Fruit fly (Drosophila melanogaster) whole organism, embryonic: Measurements from ENCODE around the gene Notum.

Experiments
- Atf-2 ChIP-seq: fragments of 200-800 bp; sonication (Bioruptor generic); optimal IDR thresholded peaks from 2 replicates; lab custom pipeline; 2016; ENCODE audit warnings: missing biosample characterization, missing genetic modification characterization
- BEAF-32 ChIP-seq: fragments of 200-800 bp; sonication (Bioruptor generic); optimal IDR thresholded peaks from 3 replicates; lab custom pipeline; 2017; ENCODE audit warnings: missing biosample characterization, missing genetic modification characterization, mild to moderate bottlenecking, moderate library complexity, missing genetic modification reagents
- CG10274 ChIP-seq: fragments of 200-800 bp; sonication (Bioruptor generic); optimal IDR thresholded peaks from 3 replicates; lab custom pipeline; 2017; ENCODE audit warnings: missing biosample characterization, mild to moderate bottlenecking, missing genetic modification characterization
- CG10543 ChIP-seq: fragments of 200-800 bp; sonication (Bioruptor generic); optimal IDR thresholded peaks from 3 replicates; lab custom pipeline; 2017; ENCODE audit warnings: missing biosample characterization, mild to moderate bottlenecking, missing genetic modification characterization, moderate library complexity
- CG12155 ChIP-seq: fragments of 200-800 bp; sonication (Bioruptor generic); optimal IDR thresholded peaks from 3 replicates; lab custom pipeline; 2016; ENCODE audit warnings: missing biosample characterization, missing genetic modification characterization
- CG12299 ChIP-seq: fragments of 200-800 bp; sonication (Bioruptor generic); optimal IDR thresholded peaks from 2 replicates; lab custom pipeline; 2018; ENCODE audit warnings: missing biosample characterization, mild to moderate bottlenecking, missing genetic modification characterization
- CG12769 ChIP-seq: fragments of 200-800 bp; sonication (Bioruptor generic); optimal IDR thresholded peaks from 2 replicates; lab custom pipeline; 2019; ENCODE audit warnings: missing biosample characterization, mild to moderate bottlenecking, missing genetic modification characterization, moderate library complexity
- CG14710 ChIP-seq: fragments of 200-800 bp; sonication (Bioruptor generic); optimal IDR thresholded peaks from 3 replicates; lab custom pipeline; 2019; ENCODE audit warnings: missing biosample characterization, mild to moderate bottlenecking, missing genetic modification characterization, moderate library complexity
- CG15601 ChIP-seq: fragments of 200-800 bp; sonication (Bioruptor generic); optimal IDR thresholded peaks from 3 replicates; lab custom pipeline; 2019; ENCODE audit warnings: missing biosample characterization, mild to moderate bottlenecking, missing genetic modification characterization, moderate library complexity
- CG16779 ChIP-seq: fragments of 200-800 bp; sonication (Bioruptor generic); IDR thresholded peaks from 2 replicates; pipeline ENCODE4 v1.3.6; 2022; ENCODE audit warnings: missing biosample characterization, missing genetic modification characterization
- CG17328 ChIP-seq: fragments of 200-800 bp; sonication (Bioruptor generic); IDR thresholded peaks from 2 replicates; pipeline ENCODE4 v1.3.6; 2022; ENCODE audit warnings: missing biosample characterization, missing genetic modification characterization
- CG17359 ChIP-seq: fragments of 200-800 bp; sonication (Bioruptor generic); optimal IDR thresholded peaks from 3 replicates; lab custom pipeline; 2018; ENCODE audit warnings: missing biosample characterization, mild to moderate bottlenecking, missing genetic modification characterization, moderate library complexity
- CG17802 ChIP-seq: fragments of 200-800 bp; sonication (Bioruptor generic); optimal IDR thresholded peaks from 2 replicates; lab custom pipeline; 2018; ENCODE audit warnings: missing biosample characterization, mild to moderate bottlenecking, missing genetic modification characterization, moderate library complexity
- CG17829 ChIP-seq: fragments of 200-800 bp; optimal IDR thresholded peaks from 2 replicates; lab custom pipeline; 2019; ENCODE audit warnings: missing biosample characterization, mild to moderate bottlenecking, missing genetic modification characterization, moderate library complexity
- CG1792 ChIP-seq: fragments of 200-800 bp; sonication (Bioruptor generic); optimal IDR thresholded peaks from 2 replicates; lab custom pipeline; 2016; ENCODE audit warnings: missing biosample characterization, missing genetic modification characterization
- CG2678 ChIP-seq: fragments of 200-800 bp; sonication (Bioruptor generic); optimal IDR thresholded peaks from 3 replicates; lab custom pipeline; 2019; ENCODE audit warnings: missing biosample characterization, mild to moderate bottlenecking, missing genetic modification characterization, moderate library complexity
- CG3407 ChIP-seq: fragments of 200-800 bp; sonication (Bioruptor generic); optimal IDR thresholded peaks from 2 replicates; lab custom pipeline; 2018; ENCODE audit warnings: missing biosample characterization, mild to moderate bottlenecking, missing genetic modification characterization
- CG3726 ChIP-seq: fragments of 200-800 bp; sonication (Bioruptor generic); IDR thresholded peaks from 3 replicates; pipeline ENCODE4, ENCODE4 v1.3.6; 2022; ENCODE audit warnings: missing biosample characterization, missing genetic modification characterization
- CG3995 ChIP-seq: fragments of 200-800 bp; sonication (Bioruptor generic); optimal IDR thresholded peaks from 3 replicates; lab custom pipeline; 2016; ENCODE audit warnings: missing biosample characterization, missing genetic modification characterization
- CG6683 ChIP-seq: fragments of 200-800 bp; sonication (Bioruptor generic); optimal IDR thresholded peaks from 2 replicates; lab custom pipeline; 2017; ENCODE audit warnings: missing biosample characterization, mild to moderate bottlenecking, missing genetic modification characterization, missing genetic modification reagents
- CG7357 ChIP-seq: fragments of 200-800 bp; sonication (Bioruptor generic); IDR thresholded peaks from 3 replicates; pipeline ENCODE4 v1.3.6; 2022; ENCODE audit warnings: missing biosample characterization, missing genetic modification characterization
- CG7786 ChIP-seq: fragments of 200-800 bp; sonication (Bioruptor generic); optimal IDR thresholded peaks from 2 replicates; lab custom pipeline; 2016; ENCODE audit warnings: missing biosample characterization, missing genetic modification characterization
- CG8089 ChIP-seq: fragments of 200-800 bp; sonication (Bioruptor generic); optimal IDR thresholded peaks from 3 replicates; lab custom pipeline; 2016; ENCODE audit warnings: missing biosample characterization, missing genetic modification characterization
- CG8924 ChIP-seq: fragments of 200-800 bp; optimal IDR thresholded peaks from 3 replicates; lab custom pipeline; 2019; ENCODE audit warnings: missing biosample characterization, mild to moderate bottlenecking, missing genetic modification characterization, moderate library complexity
- CG9932 ChIP-seq: fragments of 200-800 bp; sonication (Bioruptor generic); IDR thresholded peaks from 2 replicates; pipeline ENCODE4 v1.3.6; 2022; ENCODE audit warnings: missing biosample characterization, missing genetic modification characterization
- E2f2 ChIP-seq: fragments of 200-800 bp; sonication (Bioruptor generic); IDR thresholded peaks from 2 replicates; pipeline ENCODE4 v1.3.6; 2022; ENCODE audit warnings: missing biosample characterization, missing genetic modification characterization
- H15 ChIP-seq: fragments of 200-800 bp; sonication (Bioruptor generic); IDR thresholded peaks from 3 replicates; pipeline ENCODE4 v1.3.6; 2022; ENCODE audit warnings: missing biosample characterization, missing genetic modification characterization
- HHEX ChIP-seq: fragments of 200-800 bp; sonication (Bioruptor generic); optimal IDR thresholded peaks from 3 replicates; lab custom pipeline; 2017; ENCODE audit warnings: missing biosample characterization, mild to moderate bottlenecking, missing genetic modification characterization, missing genetic modification reagents
- HmgD ChIP-seq: fragments of 200-800 bp; sonication (Bioruptor generic); optimal IDR thresholded peaks from 3 replicates; lab custom pipeline; 2016; ENCODE audit warnings: missing biosample characterization, missing genetic modification characterization
- Mes4 ChIP-seq: fragments of 200-800 bp; sonication (Bioruptor generic); optimal IDR thresholded peaks from 2 replicates; lab custom pipeline; 2016; ENCODE audit warnings: missing biosample characterization, missing genetic modification characterization
- PHDP ChIP-seq: fragments of 200-800 bp; sonication (Bioruptor generic); optimal IDR thresholded peaks from 3 replicates; lab custom pipeline; 2018; ENCODE audit warnings: missing biosample characterization, mild to moderate bottlenecking, missing genetic modification characterization, moderate library complexity
- Poxn ChIP-seq: fragments of 200-800 bp; sonication (Bioruptor generic); IDR thresholded peaks from 2 replicates; pipeline ENCODE4 v1.3.6; 2022; ENCODE audit warnings: missing biosample characterization, missing genetic modification characterization
- Rx ChIP-seq: fragments of 200-800 bp; sonication (Bioruptor generic); IDR thresholded peaks from 2 replicates; pipeline ENCODE4 v1.3.6; 2022; ENCODE audit warnings: missing biosample characterization, missing genetic modification characterization
- Sin3A ChIP-seq: fragments of >200 bp; optimal IDR thresholded peaks from 2 replicates; lab custom pipeline; 2018
- Ssrp ChIP-seq: fragments of 200-800 bp; sonication (Bioruptor generic); optimal IDR thresholded peaks from 2 replicates; lab custom pipeline; 2018; ENCODE audit warnings: missing biosample characterization, mild to moderate bottlenecking, missing genetic modification characterization, moderate library complexity
- dan ChIP-seq: fragments of 200-800 bp; sonication (Bioruptor generic); IDR thresholded peaks from 2 replicates; pipeline ENCODE4 v1.3.6; 2022; ENCODE audit warnings: missing biosample characterization, missing genetic modification characterization
- dati ChIP-seq: fragments of 200-800 bp; sonication (Bioruptor generic); IDR thresholded peaks from 2 replicates; pipeline ENCODE4 v1.3.6; 2022; ENCODE audit warnings: missing biosample characterization, missing genetic modification characterization
- dpn ChIP-seq, 2 experiments: fragments of 200-800 bp; sonication (Bioruptor generic); optimal IDR thresholded peaks; 3 replicates each; lab custom pipeline; 2016; ENCODE audit warnings: missing biosample characterization in 2 of 2, missing genetic modification characterization in 2 of 2
- ewg ChIP-seq: fragments of 200-800 bp; sonication (Bioruptor generic); optimal IDR thresholded peaks from 3 replicates; lab custom pipeline; 2017; ENCODE audit warnings: mild to moderate bottlenecking, missing biosample characterization, missing genetic modification reagents, missing genetic modification characterization
- fd96Cb ChIP-seq: fragments of 200-800 bp; sonication (Bioruptor generic); optimal IDR thresholded peaks from 2 replicates; lab custom pipeline; 2018; ENCODE audit warnings: missing biosample characterization, mild to moderate bottlenecking, missing genetic modification characterization, moderate library complexity
- ham ChIP-seq: fragments of 200-800 bp; sonication (Bioruptor generic); IDR thresholded peaks from 2 replicates; pipeline ENCODE4 v1.3.6; 2022; ENCODE audit warnings: missing biosample characterization, missing genetic modification characterization
- inv ChIP-seq: fragments of 200-800 bp; sonication (Bioruptor generic); IDR thresholded peaks from 2 replicates; pipeline ENCODE4 v1.3.6; 2022; ENCODE audit warnings: missing biosample characterization, missing genetic modification characterization; ENCODE audit not compliant: partially characterized antibody
- oc ChIP-seq: fragments of 200-800 bp; sonication (Bioruptor generic); optimal IDR thresholded peaks from 2 replicates; lab custom pipeline; 2018; ENCODE audit warnings: missing biosample characterization, mild to moderate bottlenecking, missing genetic modification characterization, moderate library complexity
- onecut ChIP-seq: fragments of 200-800 bp; sonication (Bioruptor generic); IDR thresholded peaks from 2 replicates; pipeline ENCODE4 v1.3.6; 2022; ENCODE audit warnings: missing biosample characterization, missing genetic modification characterization
- pan ChIP-seq, 4 experiments: fragments of >200 bp in 3 of 4; fragments of 200-800 bp in 1 of 4; sonication (Bioruptor generic) in 1 of 4; optimal IDR thresholded peaks in 3 of 4; IDR thresholded peaks in 1 of 4; 2 replicates each; pipeline versions ENCODE4 v1.3.6 to Lab custom; 2017 to 2022; ENCODE audit warnings: missing biosample characterization in 2 of 4, missing genetic modification characterization in 2 of 4, mixed read lengths in 1 of 4
- ro ChIP-seq: fragments of 200-800 bp; sonication (Bioruptor generic); IDR thresholded peaks from 2 replicates; pipeline ENCODE4 v1.3.6; 2022; ENCODE audit warnings: missing biosample characterization, missing genetic modification characterization
- row ChIP-seq: fragments of 200-800 bp; sonication (Bioruptor generic); IDR thresholded peaks from 3 replicates; pipeline ENCODE4 v1.3.6; 2022; ENCODE audit warnings: missing biosample characterization, missing genetic modification characterization
- run ChIP-seq: fragments of 200-800 bp; sonication (Bioruptor generic); optimal IDR thresholded peaks from 3 replicates; lab custom pipeline; 2018; ENCODE audit warnings: missing biosample characterization, mild to moderate bottlenecking, missing genetic modification characterization
- sna ChIP-seq: fragments of 200-800 bp; sonication (Bioruptor generic); IDR thresholded peaks from 2 replicates; pipeline ENCODE4 v1.3.6; 2022; ENCODE audit warnings: missing biosample characterization, missing genetic modification characterization; ENCODE audit not compliant: partially characterized antibody
- yki ChIP-seq: fragments of >200 bp; optimal IDR thresholded peaks from 3 replicates; lab custom pipeline; 2018

Notum gene

DNA sequence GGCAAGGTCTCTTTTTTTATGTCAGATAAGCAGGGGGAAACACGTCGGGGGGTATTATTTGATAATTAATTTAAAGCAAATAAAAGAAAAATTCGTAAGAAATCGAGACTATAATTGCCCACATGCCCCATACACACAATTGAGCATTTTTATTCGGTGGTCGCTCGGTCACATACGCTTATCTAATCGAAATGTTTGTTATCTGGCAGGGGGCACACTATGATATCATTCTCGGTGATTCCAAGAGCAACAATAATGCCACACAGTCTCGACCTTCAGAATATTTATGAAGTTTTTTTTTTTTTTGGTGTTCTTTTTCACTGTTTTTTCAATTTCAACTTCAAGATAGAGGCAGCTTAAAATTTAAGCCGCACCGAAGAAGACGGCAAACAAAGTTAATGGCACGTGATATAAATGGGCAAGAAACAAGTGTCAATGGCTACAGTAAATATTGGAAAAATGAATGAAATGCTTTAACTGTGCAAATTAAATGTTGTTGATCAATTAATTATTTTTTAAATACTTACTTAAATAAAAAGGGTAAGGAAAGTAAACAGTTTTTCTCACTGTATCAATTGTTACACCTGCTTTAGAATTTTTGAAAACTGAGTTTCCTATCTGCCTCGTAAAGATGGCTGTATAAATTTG is 23.8 kb upstream of the Notum start (continued):
- TF ChIP-seq pan (optimal IDR thresholded peaks at IDR 0.05; lab: Kevin White, UChicago) = no peak
- TF ChIP-seq pan (GFP tag; optimal IDR thresholded peaks at IDR 0.05 in 1 of 2, IDR thresholded peaks at IDR 0.05 in 1 of 2) = peak in 1 of 2 experiments; percentile 67
- TF ChIP-seq CG1792 (GFP tag; lab: Kevin White, UChicago) = no peak
- TF ChIP-seq run (tag; lab: Kevin White, UChicago) = no peak
- TF ChIP-seq HmgD = no peak
- peak; percentile 63 for TF ChIP-seq PHDP (tag; lab: Kevin White, UChicago)
- TF ChIP-seq CG17829 (tag; lab: Kevin White, UChicago) = peak; percentile 37
- no peak for TF ChIP-seq oc
- TF ChIP-seq Ssrp = no peak
- TF ChIP-seq dpn (GFP tag; optimal IDR thresholded peaks at IDR 0.05; lab: Kevin White, UChicago) = peak in 1 of 2 experiments; percentile 52
- no peak for TF ChIP-seq CG3407 (GFP tag; lab: Kevin White, UChicago)
- peak; percentile 76 for TF ChIP-seq CG10543
- no peak for TF ChIP-seq CG17328 (GFP tag; lab: Robert Waterston, UW)
- TF ChIP-seq CG17802 (tag; lab: Kevin White, UChicago) = no peak
- peak; percentile 11 for TF ChIP-seq CG12155 (GFP tag; lab: Kevin White, UChicago)
- peak; percentile 53 for TF ChIP-seq CG8924
- no peak for TF ChIP-seq CG16779 (GFP tag; lab: Robert Waterston, UW)
- TF ChIP-seq CG17359 (tag; lab: Kevin White, UChicago) = peak; percentile 3
- no peak for TF ChIP-seq CG3995 (GFP tag; lab: Kevin White, UChicago)
- peak; percentile 11 for TF ChIP-seq CG14710 (tag; lab: Kevin White, UChicago)
- no peak for TF ChIP-seq CG12299 (tag; lab: Kevin White, UChicago)
- TF ChIP-seq Atf-2 (GFP tag; lab: Kevin White, UChicago) = no peak
- TF ChIP-seq Mes4 = no peak
- no peak for TF ChIP-seq CG9932 (GFP tag; lab: Robert Waterston, UW)
- TF ChIP-seq inv = no peak
- no peak for TF ChIP-seq ro
- TF ChIP-seq CG12769 (tag; lab: Kevin White, UChicago) = peak; percentile 41
- no peak for TF ChIP-seq BEAF-32 (GFP tag; lab: Kevin White, UChicago)
- TF ChIP-seq sna (GFP tag; lab: Robert Waterston, UW) = no peak
- no peak for TF ChIP-seq CG7786 (GFP tag; lab: Kevin White, UChicago)
- peak; percentile 6 for TF ChIP-seq fd96Cb (tag; lab: Kevin White, UChicago)
- peak; percentile 43 for TF ChIP-seq HHEX (GFP tag; lab: Kevin White, UChicago)
- peak; percentile 61; the same call in 2 of the 3 replicates for TF ChIP-seq row (GFP tag; lab: Robert Waterston, UW)
- TF ChIP-seq E2f2 (GFP tag; lab: Robert Waterston, UW) = peak; percentile 43
- TF ChIP-seq dati (GFP tag; lab: Robert Waterston, UW) = no peak
- TF ChIP-seq ewg (GFP tag; lab: Kevin White, UChicago) = no peak
- TF ChIP-seq CG3726 = no peak
- no peak for TF ChIP-seq Rx (GFP tag; lab: Robert Waterston, UW)
- no peak for TF ChIP-seq yki (lab: Kevin White, UChicago)
- peak; percentile 65 for TF ChIP-seq CG2678 (tag; lab: Kevin White, UChicago)
- no peak for TF ChIP-seq CG10274 (GFP tag; lab: Kevin White, UChicago)
- TF ChIP-seq ham = no peak
- TF ChIP-seq CG6683 (GFP tag; lab: Kevin White, UChicago) = peak; percentile 16
- TF ChIP-seq H15 = no peak
- TF ChIP-seq Poxn (GFP tag; lab: Robert Waterston, UW) = peak; percentile 39; the same call in 1 of the 2 replicates
- no peak for TF ChIP-seq onecut (GFP tag; lab: Robert Waterston, UW)
- no peak for TF ChIP-seq CG7357 (GFP tag; lab: Robert Waterston, UW)
- no peak for TF ChIP-seq CG8089 (GFP tag; lab: Kevin White, UChicago)
- peak; percentile 23 for TF ChIP-seq CG15601 (tag; lab: Kevin White, UChicago)
- TF ChIP-seq Sin3A (lab: Kevin White, UChicago) = no peak
- TF ChIP-seq dan = no peak
